Worm (Caenorhabditis elegans) whole organism, young adult: Measurements from ENCODE around the gene F27E5.9.

ENCODE experiments used
- B0261.1 ChIP-seq: sonication (generic microtip); optimal IDR thresholded peaks from 2 replicates; lab custom pipeline; 2016; ENCODE audit warnings: mild to moderate bottlenecking, missing genetic modification characterization, moderate library complexity, missing compliant biosample characterization
- D2030.7 ChIP-seq: fragments of 200-800 bp; sonication (Bioruptor generic); IDR thresholded peaks from 2 replicates; pipeline ENCODE4 v1.3.6; 2022; ENCODE audit warnings: missing genetic modification reagents, missing genetic modification characterization, missing compliant biosample characterization
- F10E7.11 ChIP-seq: sonication (generic microtip); optimal IDR thresholded peaks from 2 replicates; lab custom pipeline; 2017; ENCODE audit warnings: mild to moderate bottlenecking, missing genetic modification characterization, moderate library complexity, missing compliant biosample characterization
- F33H1.4 ChIP-seq: fragments of 200-800 bp; sonication (Bioruptor generic); IDR thresholded peaks from 2 replicates; pipeline ENCODE4 v1.3.6; 2022; ENCODE audit warnings: missing genetic modification reagents, missing genetic modification characterization, missing compliant biosample characterization
- F39B2.1 ChIP-seq: fragments of 200-800 bp; sonication (Bioruptor generic); IDR thresholded peaks from 2 replicates; pipeline ENCODE4 v1.3.6; 2022; ENCODE audit warnings: missing genetic modification reagents, missing genetic modification characterization, missing compliant biosample characterization
- F49E8.2 ChIP-seq: sonication (generic microtip); optimal IDR thresholded peaks from 3 replicates; lab custom pipeline; 2017; ENCODE audit warnings: missing genetic modification characterization, mild to moderate bottlenecking, missing compliant biosample characterization, antibody characterized with exemption, moderate library complexity; ENCODE audit not compliant: insufficient read depth
- Y56A3A.18 ChIP-seq: fragments of 200-800 bp; sonication (Bioruptor generic); IDR thresholded peaks from 2 replicates; pipeline ENCODE4 v1.3.6; 2022; ENCODE audit warnings: missing genetic modification reagents, missing genetic modification characterization, missing compliant biosample characterization
- Y67H2A.10 ChIP-seq: fragments of 200-800 bp; sonication (Bioruptor generic); conservative IDR thresholded peaks from 2 replicates; pipeline ENCODE4 v1.3.6; 2022; ENCODE audit warnings: missing genetic modification reagents, missing genetic modification characterization, missing compliant biosample characterization
- attf-3 ChIP-seq: fragments of 200-800 bp; sonication (Bioruptor generic); conservative IDR thresholded peaks from 2 replicates; pipeline ENCODE4 v1.3.6; 2022; ENCODE audit warnings: missing genetic modification reagents, missing genetic modification characterization, missing compliant biosample characterization
- die-1 ChIP-seq: sonication (generic microtip); optimal IDR thresholded peaks from 2 replicates; lab custom pipeline; 2016; ENCODE audit warnings: missing genotype, mild to moderate bottlenecking, missing genetic modification characterization, missing compliant biosample characterization
- dox-1 ChIP-seq: fragments of 200-800 bp; sonication (Bioruptor generic); IDR thresholded peaks from 2 replicates; pipeline ENCODE4 v1.3.6; 2022; ENCODE audit warnings: missing genetic modification reagents, missing genetic modification characterization, missing compliant biosample characterization
- dpl-1 ChIP-seq: fragments of 150-350 bp; optimal IDR thresholded peaks from 2 replicates; lab custom pipeline; 2014; ENCODE audit warnings: missing biosample characterization, missing genetic modification reagents, missing genetic modification characterization
- efl-1 ChIP-seq: fragments of 150-350 bp; optimal IDR thresholded peaks from 2 replicates; lab custom pipeline; 2014; ENCODE audit warnings: missing biosample characterization, missing genetic modification reagents, missing genetic modification characterization
- egl-44 ChIP-seq: fragments of 200-800 bp; sonication (Bioruptor generic); IDR thresholded peaks from 2 replicates; pipeline ENCODE4 v1.3.6; 2022; ENCODE audit warnings: missing genetic modification reagents, missing genetic modification characterization, missing compliant biosample characterization
- ekl-4 ChIP-seq: fragments of 200-800 bp; sonication (Bioruptor generic); IDR thresholded peaks from 2 replicates; pipeline ENCODE4 v1.3.6; 2022; ENCODE audit warnings: missing genetic modification reagents, missing genetic modification characterization, missing compliant biosample characterization
- hmg-1.2 ChIP-seq: fragments of 200-800 bp; sonication (Bioruptor generic); IDR thresholded peaks from 2 replicates; pipeline ENCODE4 v1.3.6; 2022; ENCODE audit warnings: missing genetic modification reagents, missing genetic modification characterization, missing compliant biosample characterization
- lag-1 ChIP-seq: fragments of 200-800 bp; sonication (Bioruptor generic); IDR thresholded peaks from 2 replicates; pipeline ENCODE4 v1.3.6; 2022; ENCODE audit warnings: missing genetic modification reagents, missing genetic modification characterization, missing compliant biosample characterization
- lin-26 ChIP-seq: fragments of 200-800 bp; sonication (Bioruptor generic); IDR thresholded peaks from 2 replicates; pipeline ENCODE4 v1.3.6; 2022; ENCODE audit warnings: missing genetic modification reagents, missing genetic modification characterization, missing compliant biosample characterization
- lir-1 ChIP-seq: fragments of 200-800 bp; sonication (Bioruptor generic); conservative IDR thresholded peaks from 2 replicates; pipeline ENCODE4 v1.3.6; 2022; ENCODE audit warnings: missing genetic modification reagents, missing genetic modification characterization, missing compliant biosample characterization
- lsl-1 ChIP-seq: fragments of 200-800 bp; sonication (Bioruptor generic); optimal IDR thresholded peaks from 2 replicates; lab custom pipeline; 2018; ENCODE audit warnings: mild to moderate bottlenecking, missing genetic modification characterization, moderate library complexity, missing compliant biosample characterization
- lsy-27 ChIP-seq: sonication (generic microtip); optimal IDR thresholded peaks from 2 replicates; lab custom pipeline; 2017; ENCODE audit warnings: missing genetic modification characterization, mild to moderate bottlenecking, missing compliant biosample characterization, antibody characterized with exemption, missing genotype, borderline replicate concordance; ENCODE audit not compliant: insufficient read depth
- madf-6 ChIP-seq: fragments of 200-800 bp; sonication (Bioruptor generic); IDR thresholded peaks from 2 replicates; pipeline ENCODE4 v1.3.6; 2022; ENCODE audit warnings: missing genetic modification reagents, missing genetic modification characterization, missing compliant biosample characterization
- madf-8 ChIP-seq: fragments of 200-800 bp; sonication (Bioruptor generic); conservative IDR thresholded peaks from 2 replicates; pipeline ENCODE4 v1.3.6; 2022; ENCODE audit warnings: missing genetic modification reagents, missing genetic modification characterization, missing compliant biosample characterization
- mcd-1 ChIP-seq: fragments of 200-800 bp; sonication (Bioruptor generic); IDR thresholded peaks from 2 replicates; pipeline ENCODE4 v1.3.6; 2022; ENCODE audit warnings: missing genetic modification reagents, missing genetic modification characterization, missing compliant biosample characterization
- nfya-1 ChIP-seq: sonication (generic microtip); optimal IDR thresholded peaks from 2 replicates; lab custom pipeline; 2017; ENCODE audit warnings: antibody characterized with exemption, missing compliant biosample characterization, missing genetic modification characterization, borderline replicate concordance; ENCODE audit not compliant: insufficient read depth
- nfyb-1 ChIP-seq: fragments of 200-800 bp; sonication (Bioruptor generic); IDR thresholded peaks from 2 replicates; pipeline ENCODE4 v1.3.6; 2022; ENCODE audit warnings: missing genetic modification reagents, missing genetic modification characterization, missing compliant biosample characterization
- nhr-179 ChIP-seq: sonication (generic microtip); optimal IDR thresholded peaks from 2 replicates; lab custom pipeline; 2016; ENCODE audit warnings: mild to moderate bottlenecking, missing genetic modification characterization, missing compliant biosample characterization
- pha-4 ChIP-seq: fragments of 150-350 bp; sonication (generic microtip); optimal IDR thresholded peaks from 2 replicates; lab custom pipeline; 2014; ENCODE audit warnings: missing biosample characterization, missing genetic modification reagents, missing genetic modification characterization
- rpc-1 ChIP-seq, 2 experiments: fragments of 150-350 bp in 1 of 2; sonication (generic microtip) in 1 of 2; optimal IDR thresholded peaks; 2 replicates each; lab custom pipeline; 2014 to 2018; ENCODE audit warnings: missing biosample characterization in 1 of 2, missing genetic modification characterization in 1 of 2, missing genetic modification reagents in 1 of 2, missing genotype in 1 of 2
- sea-2 ChIP-seq: fragments of 200-800 bp; sonication (Bioruptor generic); IDR thresholded peaks from 2 replicates; pipeline ENCODE4 v1.3.6; 2022; ENCODE audit warnings: missing genetic modification characterization, missing compliant biosample characterization
- snpc-1.1 ChIP-seq: sonication (generic microtip); optimal IDR thresholded peaks from 2 replicates; lab custom pipeline; 2017; ENCODE audit warnings: missing genetic modification characterization, mild to moderate bottlenecking, missing compliant biosample characterization, antibody characterized with exemption, moderate library complexity, missing genotype, missing genetic modification reagents; ENCODE audit not compliant: insufficient read depth
- snpc-3.4 ChIP-seq: sonication (generic microtip); optimal IDR thresholded peaks from 2 replicates; lab custom pipeline; 2017; ENCODE audit warnings: missing genetic modification characterization, mild to moderate bottlenecking, missing compliant biosample characterization, antibody characterized with exemption, moderate library complexity, missing genotype, missing genetic modification reagents
- tbp1 ChIP-seq: fragments of 200-800 bp; sonication (Bioruptor generic); optimal IDR thresholded peaks from 2 replicates; lab custom pipeline; 2018; ENCODE audit warnings: mild to moderate bottlenecking, missing genetic modification characterization, missing compliant biosample characterization
- zim-3 ChIP-seq: sonication (generic microtip); optimal IDR thresholded peaks from 2 replicates; lab custom pipeline; 2017; ENCODE audit warnings: mild to moderate bottlenecking, missing genetic modification characterization, moderate library complexity, missing compliant biosample characterization
- ztf-6 ChIP-seq: fragments of 200-800 bp; sonication (Bioruptor generic); IDR thresholded peaks from 2 replicates; pipeline ENCODE4 v1.3.6; 2022; ENCODE audit warnings: missing genetic modification reagents, missing genetic modification characterization, missing compliant biosample characterization

The F27E5.9 gene

DNA sequence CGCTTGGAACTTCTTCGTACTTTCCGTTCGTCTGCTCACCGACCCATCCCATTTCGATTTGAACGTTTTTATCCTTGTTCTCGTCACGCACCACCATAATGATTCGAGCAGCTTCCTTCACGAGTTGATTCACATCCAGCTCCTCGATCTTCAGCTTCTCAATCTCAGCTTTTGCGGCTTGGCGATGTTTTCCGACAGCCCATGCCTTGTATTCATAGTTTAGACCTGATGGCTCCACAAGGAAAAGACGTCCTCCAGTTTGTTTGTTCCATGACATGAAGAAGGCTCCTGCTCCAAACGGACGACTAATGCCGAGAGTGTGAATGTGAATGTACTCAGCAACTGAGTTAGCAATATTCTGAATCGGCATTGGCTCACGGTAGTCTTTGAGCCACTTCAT lies 35.7 kb upstream of the F27E5.9 start:
- TF ChIP-seq nfyb-1 (GFP tag; lab: Robert Waterston, UW) (no peak), nhr-179 (tag; lab: Kevin White, UChicago) (no peak), F10E7.11 (tag; lab: Kevin White, UChicago) (no peak), dpl-1 (GFP tag; lab: Kevin White, UChicago) (no peak), pha-4 (tag; lab: Kevin White, UChicago) (no peak), lir-1 (GFP tag; lab: Robert Waterston, UW) (no peak), F39B2.1 (no peak), lag-1 (GFP tag; lab: Robert Waterston, UW) (no peak), madf-8 (GFP tag; lab: Robert Waterston, UW) (no peak), egl-44 (no peak), mcd-1 (GFP tag; lab: Robert Waterston, UW) (no peak), zim-3 (tag; lab: Kevin White, UChicago) (no peak), lsy-27 (no peak), Y67H2A.10 (GFP tag; lab: Robert Waterston, UW) (no peak)

- TF ChIP-seq F33H1.4 (GFP tag; lab: Robert Waterston, UW) = peak; percentile 69
- peak; percentile 19; the same call in 1 of the 2 replicates for TF ChIP-seq madf-6 (GFP tag; lab: Robert Waterston, UW)
- peak; percentile 78; the same call in 1 of the 2 replicates for TF ChIP-seq hmg-1.2 (GFP tag; lab: Robert Waterston, UW)
- TF ChIP-seq lin-26 (GFP tag; lab: Robert Waterston, UW) = no peak
- peak; percentile 14 for TF ChIP-seq lsl-1 (GFP tag; lab: Kevin White, UChicago)
- peak; percentile 1 for TF ChIP-seq efl-1
- TF ChIP-seq Y56A3A.18 (GFP tag; lab: Robert Waterston, UW) = no peak
- peak; percentile 9 for TF ChIP-seq snpc-1.1 (tag; lab: Kevin White, UChicago)
Measured at ce11 chrII:10099804-10100360, 34.9 kb upstream of the F27E5.9 start, which contains the start of the genes pas-7 and puf-12. pas-7 (minus strand) TSS chrII:10099854. puf-12 (plus strand) TSS chrII:10100310.

DNA sequence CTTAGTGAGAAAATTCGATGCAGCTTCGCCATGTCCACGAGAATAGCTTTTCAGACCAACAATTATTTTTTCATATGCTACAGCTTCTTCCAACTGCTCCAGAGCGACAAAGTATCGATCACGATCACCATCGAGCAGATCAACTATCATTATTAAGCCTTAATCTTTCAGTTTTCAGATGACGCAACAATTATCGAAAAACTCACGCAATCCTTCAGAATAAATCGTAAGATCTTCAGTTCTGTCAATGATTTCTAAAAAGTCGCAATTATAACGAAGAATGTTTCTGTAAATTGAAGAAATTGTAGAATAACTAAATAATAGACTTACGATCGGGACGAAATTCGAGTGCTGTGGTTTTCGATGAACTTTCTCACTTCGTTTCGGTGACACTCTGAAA lies 31.5 kb upstream of the F27E5.9 start:
- TF ChIP-seq tbp1 (GFP tag; lab: Kevin White, UChicago) = no peak
- no peak for TF ChIP-seq rpc-1 (optimal IDR thresholded peaks at IDR 0.05; lab: Kevin White, UChicago)
- no peak for TF ChIP-seq rpc-1 (tag; optimal IDR thresholded peaks at IDR 0.05; lab: Kevin White, UChicago)
- no peak for TF ChIP-seq F10E7.11 (tag; lab: Kevin White, UChicago)
- no peak for TF ChIP-seq D2030.7 (GFP tag; lab: Robert Waterston, UW)
- TF ChIP-seq snpc-1.1 (tag; lab: Kevin White, UChicago) = no peak

- TF ChIP-seq ekl-4 (GFP tag; lab: Robert Waterston, UW) (no peak), F49E8.2 (no peak), ztf-6 (GFP tag; lab: Robert Waterston, UW) (no peak), B0261.1 (no peak), sea-2 (GFP tag; lab: Robert Waterston, UW) (no peak), dox-1 (no peak), efl-1 (no peak), nfya-1 (tag; lab: Kevin White, UChicago) (no peak), attf-3 (GFP tag; lab: Robert Waterston, UW) (no peak), snpc-3.4 (tag; lab: Kevin White, UChicago) (no peak), die-1 (no peak)
Measured at ce11 chrII:10105604-10106003, 29.1 kb upstream of the F27E5.9 start, which contains the start of gene ZK945.4. ZK945.4 (minus strand) TSS chrII:10105704.
